Worm (Caenorhabditis elegans): ENCODE measurements around the gene Y53C12A.10.
"Not testable (repeated sequence)": the region's sequence is repeated elsewhere in the genome, so short reads cannot be mapped to it uniquely, and the experiment has no call there.

The Y53C12A.10 gene

ce11 chrII:9718631-9719252, 14.1 kb upstream of the Y53C12A.10 start, which contains the start of gene Y53C12A.11:
Gene Y53C12A.11, minus strand, starts transcription at chrII:9718698.
- not testable (repeated sequence) for TF ChIP-seq skn-1, hmg-11, fkh-2 (tag; optimal IDR thresholded peaks at IDR 0.05)

- TF ChIP-seq nhr-23 (tag; optimal IDR thresholded peaks at IDR 0.05) (no peak), nhr-11 (tag; optimal IDR thresholded peaks at IDR 0.05) (no peak), unc-62 (GFP tag; optimal IDR thresholded peaks at IDR 0.05) (no peak)
These were observed 13.3 kb upstream of the Y53C12A.10 start, which contains the start of gene Y53C12A.6 for ce11 chrII:9717904-9718303. Gene Y53C12A.6, minus strand, starts transcription at chrII:9718004.

ce11 chrII:9716417-9717039, 11.9 kb upstream of the Y53C12A.10 start, which contains the start of gene wee-1.3:
Gene wee-1.3, minus strand, starts transcription at chrII:9716467.
- peak; percentile 72 for TF ChIP-seq nhr-25 (tag; optimal IDR thresholded peaks at IDR 0.05)
- peak; percentile 87 for TF ChIP-seq nhr-23 (tag; optimal IDR thresholded peaks at IDR 0.05)
- no peak for TF ChIP-seq nhr-76 (tag; optimal IDR thresholded peaks at IDR 0.05)
- TF ChIP-seq ztf-11 (tag; optimal IDR thresholded peaks at IDR 0.05), result no peak
- no peak for TF ChIP-seq mdl-1 (tag; optimal IDR thresholded peaks at IDR 0.05)
- peak; percentile 29 for TF ChIP-seq elt-1 (tag; optimal IDR thresholded peaks at IDR 0.05)
- TF ChIP-seq ztf-4 (tag; optimal IDR thresholded peaks at IDR 0.05), result no peak
- no peak for TF ChIP-seq tbx-2 (tag; optimal IDR thresholded peaks at IDR 0.05)
- peak; percentile 3 for TF ChIP-seq ceh-82 (tag; optimal IDR thresholded peaks at IDR 0.05)
- no peak for TF ChIP-seq ceh-9 (tag; optimal IDR thresholded peaks at IDR 0.05)
- TF ChIP-seq nhr-28 (tag; optimal IDR thresholded peaks at IDR 0.05), result no peak
- no peak for TF ChIP-seq egl-27 (tag; optimal IDR thresholded peaks at IDR 0.05)
- peak; percentile 52 for TF ChIP-seq lin-39 (tag; optimal IDR thresholded peaks at IDR 0.05)
- no peak for TF ChIP-seq zag-1 (tag; optimal IDR thresholded peaks at IDR 0.05)
- no peak for TF ChIP-seq unc-62 (GFP tag; optimal IDR thresholded peaks at IDR 0.05)
- TF ChIP-seq nhr-77 (tag; optimal IDR thresholded peaks at IDR 0.05), result no peak
- peak; percentile 86 for TF ChIP-seq nfya-1 (tag; optimal IDR thresholded peaks at IDR 0.05; ENCODE audit: insufficient read depth)
- no peak for TF ChIP-seq daf-12 (tag; optimal IDR thresholded peaks at IDR 0.05)
- no peak for TF ChIP-seq nhr-67 (tag; optimal IDR thresholded peaks at IDR 0.05)
- TF ChIP-seq ZK546.5 (tag; optimal IDR thresholded peaks at IDR 0.05), result no peak
- no peak for TF ChIP-seq lsy-12 (tag; optimal IDR thresholded peaks at IDR 0.05)
- TF ChIP-seq nhr-12 (tag; optimal IDR thresholded peaks at IDR 0.05), result no peak
- TF ChIP-seq pha-4 (tag; optimal IDR thresholded peaks at IDR 0.05), result peak; percentile 91
- no peak for TF ChIP-seq aly-2 (tag; optimal IDR thresholded peaks at IDR 0.05)
- TF ChIP-seq sea-2 (GFP tag; optimal IDR thresholded peaks at IDR 0.05), result no peak
- peak; percentile 72 for TF ChIP-seq lin-15B (tag; optimal IDR thresholded peaks at IDR 0.05)
- TF ChIP-seq fos-1 (tag; optimal IDR thresholded peaks at IDR 0.05), result no peak
- TF ChIP-seq ceh-16 (tag; optimal IDR thresholded peaks at IDR 0.05), result no peak
- no peak for TF ChIP-seq fkh-2 (tag; optimal IDR thresholded peaks at IDR 0.05)
- TF ChIP-seq skn-1 (tag; optimal IDR thresholded peaks at IDR 0.05), result peak; percentile 40
- no peak for TF ChIP-seq elt-3 (tag; optimal IDR thresholded peaks at IDR 0.05)
- TF ChIP-seq jun-1 (tag; optimal IDR thresholded peaks at IDR 0.05), result peak; percentile 46
- TF ChIP-seq nhr-43 (tag; optimal IDR thresholded peaks at IDR 0.05; ENCODE audit: poor library complexity, severe bottlenecking), result no peak
- TF ChIP-seq hmg-11 (tag; optimal IDR thresholded peaks at IDR 0.05), result peak; percentile 43
- TF ChIP-seq pqm-1 (tag; optimal IDR thresholded peaks at IDR 0.05), result peak; percentile 57
- no peak for TF ChIP-seq mml-1 (tag; optimal IDR thresholded peaks at IDR 0.05)
- TF ChIP-seq elt-2 (tag; optimal IDR thresholded peaks at IDR 0.05), result peak; percentile 52
- TF ChIP-seq snpc-4 (tag; optimal IDR thresholded peaks at IDR 0.05), result peak; percentile 26
- no peak for TF ChIP-seq eor-1 (tag; optimal IDR thresholded peaks at IDR 0.05)
- TF ChIP-seq nhr-11 (tag; optimal IDR thresholded peaks at IDR 0.05), result peak; percentile 76
- peak; percentile 13 for TF ChIP-seq ama-1 (optimal IDR thresholded peaks at IDR 0.05)
- no peak for TF ChIP-seq fkh-10 (GFP tag; optimal IDR thresholded peaks at IDR 0.05)
- peak; percentile 42 for TF ChIP-seq ceh-28 (tag; optimal IDR thresholded peaks at IDR 0.05)
- peak; percentile 83 for TF ChIP-seq egl-5 (tag; optimal IDR thresholded peaks at IDR 0.05)
- TF ChIP-seq unc-39 (tag; optimal IDR thresholded peaks at IDR 0.05), result no peak
- TF ChIP-seq nhr-237 (tag; optimal IDR thresholded peaks at IDR 0.05), result no peak
- TF ChIP-seq R02D3.7 (tag; optimal IDR thresholded peaks at IDR 0.05), result peak; percentile 65
